Fruit fly (Drosophila melanogaster): ENCODE measurements around the gene Lim3.
A peak's percentile ranks its signal among the peaks of the same experiment; 100 is the strongest.

Gene Lim3

dm6 chr2L:19140257-19140983, 32.2 kb upstream of the Lim3 start:
- TF ChIP-seq gl (tag; optimal IDR thresholded peaks at IDR 0.05) (peak; percentile 16), rn (GFP tag; IDR thresholded peaks at IDR 0.05) (no peak), CG15710 (tag; optimal IDR thresholded peaks at IDR 0.05) (no peak), CG17806 (tag; optimal IDR thresholded peaks at IDR 0.05) (peak; percentile 49), D1 (tag; optimal IDR thresholded peaks at IDR 0.05) (no peak), CG9948 (tag; optimal IDR thresholded peaks at IDR 0.05) (peak; percentile 10), CG14655 (GFP tag; optimal IDR thresholded peaks at IDR 0.05) (peak; percentile 25), CG8301 (tag; optimal IDR thresholded peaks at IDR 0.05) (no peak), Ets98B (GFP tag; IDR thresholded peaks at IDR 0.05) (no peak), CG8159 (tag; optimal IDR thresholded peaks at IDR 0.05) (peak; percentile 57), CG13204 (GFP tag; optimal IDR thresholded peaks at IDR 0.05) (no peak), CG10348 (GFP tag; IDR thresholded peaks at IDR 0.05) (no peak), CG34367 (tag; optimal IDR thresholded peaks at IDR 0.05) (no peak), Snoo (tag; optimal IDR thresholded peaks at IDR 0.05) (no peak), Pif1B (GFP tag; optimal IDR thresholded peaks at IDR 0.05) (no peak), CG4496 (GFP tag; IDR thresholded peaks at IDR 0.05) (no peak), fd96Ca (GFP tag; IDR thresholded peaks at IDR 0.05) (no peak), EcR (GFP tag; optimal IDR thresholded peaks at IDR 0.05) (no peak), CG32121 (GFP tag; IDR thresholded peaks at IDR 0.05) (no peak), Pif1A (GFP tag; optimal IDR thresholded peaks at IDR 0.05) (peak; percentile 6), CG12605 (GFP tag; IDR thresholded peaks at IDR 0.05) (no peak)

- TF ChIP-seq EcR (GFP tag; optimal IDR thresholded peaks at IDR 0.05) (peak; percentile 23), CG10348 (GFP tag; IDR thresholded peaks at IDR 0.05) (no peak)
Measured at dm6 chr2L:19139751-19140150, 31.5 kb upstream of the Lim3 start.

- TF ChIP-seq fd96Ca (GFP tag; IDR thresholded peaks at IDR 0.05) (no peak), CG13204 (GFP tag; optimal IDR thresholded peaks at IDR 0.05) (peak; percentile 19), CG9948 (tag; optimal IDR thresholded peaks at IDR 0.05) (peak; percentile 17), EcR (GFP tag; optimal IDR thresholded peaks at IDR 0.05) (peak; percentile 94), rn (GFP tag; IDR thresholded peaks at IDR 0.05) (no peak), CG17806 (tag; optimal IDR thresholded peaks at IDR 0.05) (peak; percentile 17), CG15710 (tag; optimal IDR thresholded peaks at IDR 0.05) (peak; percentile 13), CG8159 (tag; optimal IDR thresholded peaks at IDR 0.05) (no peak), CG34367 (tag; optimal IDR thresholded peaks at IDR 0.05) (no peak)
Measured at dm6 chr2L:19138361-19139041, 30.3 kb upstream of the Lim3 start.

dm6 chr2L:19137494-19138360, 29.5 kb upstream of the Lim3 start:
- TF ChIP-seq CG8301 (tag; optimal IDR thresholded peaks at IDR 0.05) (no peak), EcR (GFP tag; optimal IDR thresholded peaks at IDR 0.05) (no peak), CG12605 (GFP tag; IDR thresholded peaks at IDR 0.05) (no peak), Snoo (tag; optimal IDR thresholded peaks at IDR 0.05) (no peak), Pif1A (GFP tag; optimal IDR thresholded peaks at IDR 0.05) (no peak), CG9948 (tag; optimal IDR thresholded peaks at IDR 0.05) (no peak), CG15710 (tag; optimal IDR thresholded peaks at IDR 0.05) (no peak), Ets98B (GFP tag; IDR thresholded peaks at IDR 0.05) (no peak), CG34367 (tag; optimal IDR thresholded peaks at IDR 0.05) (no peak), fd96Ca (GFP tag; IDR thresholded peaks at IDR 0.05) (no peak), CG32121 (GFP tag; IDR thresholded peaks at IDR 0.05) (no peak), rn (GFP tag; IDR thresholded peaks at IDR 0.05) (no peak), CG10348 (GFP tag; IDR thresholded peaks at IDR 0.05) (no peak), D1 (tag; optimal IDR thresholded peaks at IDR 0.05) (no peak)

- TF ChIP-seq CG13204 (GFP tag; optimal IDR thresholded peaks at IDR 0.05) (peak; percentile 86), EcR (GFP tag; optimal IDR thresholded peaks at IDR 0.05) (no peak), gl (tag; optimal IDR thresholded peaks at IDR 0.05) (peak; percentile 90), CG8159 (tag; optimal IDR thresholded peaks at IDR 0.05) (peak; percentile 98), CG4496 (GFP tag; IDR thresholded peaks at IDR 0.05) (peak; percentile 71), CG12605 (GFP tag; IDR thresholded peaks at IDR 0.05) (peak; percentile 56), CG8301 (tag; optimal IDR thresholded peaks at IDR 0.05) (peak; percentile 89), D1 (tag; optimal IDR thresholded peaks at IDR 0.05) (peak; percentile 94), rn (GFP tag; IDR thresholded peaks at IDR 0.05) (peak; percentile 14; the same call in 1 of the 2 replicates), Snoo (tag; optimal IDR thresholded peaks at IDR 0.05) (peak; percentile 88), Ets98B (GFP tag; IDR thresholded peaks at IDR 0.05) (peak; percentile 30; the same call in 1 of the 2 replicates), CG34367 (tag; optimal IDR thresholded peaks at IDR 0.05) (peak; percentile 96), CG14655 (GFP tag; optimal IDR thresholded peaks at IDR 0.05) (peak; percentile 94), fd96Ca (GFP tag; IDR thresholded peaks at IDR 0.05) (peak; percentile 62; the same call in 2 of the 3 replicates), CG10348 (GFP tag; IDR thresholded peaks at IDR 0.05) (no peak), CG15710 (tag; optimal IDR thresholded peaks at IDR 0.05) (peak; percentile 95), CG17806 (tag; optimal IDR thresholded peaks at IDR 0.05) (peak; percentile 98), Pif1B (GFP tag; optimal IDR thresholded peaks at IDR 0.05) (peak; percentile 83), CG32121 (GFP tag; IDR thresholded peaks at IDR 0.05) (0 out of 2 replicates have a peak, but pooled peaks have one; percentile 18), CG9948 (tag; optimal IDR thresholded peaks at IDR 0.05) (peak; percentile 98), Pif1A (GFP tag; optimal IDR thresholded peaks at IDR 0.05) (peak; percentile 90)
Measured at dm6 chr2L:19136735-19137134, 28.5 kb upstream of the Lim3 start.

Data from whole organism, pupa.